Worm (Caenorhabditis elegans): ENCODE results near the gene mdt-20.

DNA sequence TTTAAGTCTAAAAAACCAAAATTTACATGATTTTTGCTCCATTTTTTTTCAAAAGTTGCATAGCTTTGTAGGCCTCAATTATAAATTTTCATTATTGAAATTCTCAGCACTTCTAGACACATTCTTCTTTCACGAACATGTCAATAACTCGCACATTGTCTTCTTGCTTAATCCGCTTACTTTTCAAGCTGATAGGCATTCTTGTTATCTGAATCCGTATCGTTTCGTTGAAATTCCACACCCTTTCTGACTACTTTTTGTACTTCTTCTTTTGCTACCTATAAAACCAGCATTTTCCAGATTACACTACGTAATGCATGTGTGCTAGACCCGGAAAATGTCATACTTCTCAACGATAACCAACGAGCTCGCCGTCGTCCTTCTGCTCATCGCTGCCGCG, 28.7 kb downstream of the mdt-20 start, which contains the start of gene W09G12.9:
- TF ChIP-seq efl-1 (optimal IDR thresholded peaks at IDR 0.05) (no peak), efl-1 (GFP tag; optimal IDR thresholded peaks at IDR 0.05 in 1 of 2) (no peak), skn-1 (tag; optimal IDR thresholded peaks at IDR 0.05) (no peak), nhr-12 (tag; optimal IDR thresholded peaks at IDR 0.05) (no peak), nhr-76 (tag; optimal IDR thresholded peaks at IDR 0.05) (no peak), mdl-1 (tag; optimal IDR thresholded peaks at IDR 0.05) (no peak), jun-1 (tag; optimal IDR thresholded peaks at IDR 0.05) (no peak), nhr-237 (tag; optimal IDR thresholded peaks at IDR 0.05) (no peak), pqm-1 (tag; optimal IDR thresholded peaks at IDR 0.05) (no peak), nhr-71 (tag; optimal IDR thresholded peaks at IDR 0.05) (no peak), fos-1 (tag; optimal IDR thresholded peaks at IDR 0.05) (no peak), tbx-2 (tag; optimal IDR thresholded peaks at IDR 0.05) (no peak), zag-1 (tag; optimal IDR thresholded peaks at IDR 0.05) (no peak), sptf-1 (tag; optimal IDR thresholded peaks at IDR 0.05) (no peak)

All from whole organism, L1 larva.